Worm (Caenorhabditis elegans) whole organism, L4 larva: ENCODE data around the gene mfsd-6.

Experiments
- ama-1 ChIP-seq: fragments of 150-350 bp; optimal IDR thresholded peaks from 2 replicates; lab custom pipeline; 2014; ENCODE audit warnings: inconsistent platforms, mixed read lengths
- daf-19 ChIP-seq: fragments of 200-800 bp; sonication (Bioruptor generic); conservative IDR thresholded peaks from 2 replicates; pipeline ENCODE4 v1.3.6; 2022; ENCODE audit warnings: missing genetic modification characterization, missing compliant biosample characterization
- dmd-8 ChIP-seq: fragments of 200-800 bp; sonication (Bioruptor generic); IDR thresholded peaks from 2 replicates; pipeline ENCODE4 v1.3.6; 2022; ENCODE audit warnings: missing genetic modification characterization, missing compliant biosample characterization
- egl-27 ChIP-seq: sonication (generic microtip); optimal IDR thresholded peaks from 3 replicates; lab custom pipeline; 2017; ENCODE audit warnings: missing biosample characterization, missing genetic modification reagents, missing genetic modification characterization
- egl-43 ChIP-seq: fragments of 200-800 bp; sonication (Bioruptor generic); IDR thresholded peaks from 2 replicates; pipeline ENCODE4 v1.3.6; 2022; ENCODE audit warnings: missing genetic modification reagents, missing genetic modification characterization, missing compliant biosample characterization
- gei-8 ChIP-seq: fragments of 200-800 bp; sonication (Bioruptor generic); optimal IDR thresholded peaks from 2 replicates; lab custom pipeline; 2018; ENCODE audit warnings: mild to moderate bottlenecking, missing genetic modification characterization, missing compliant biosample characterization
- jun-1 ChIP-seq: fragments of 150-350 bp; optimal IDR thresholded peaks from 2 replicates; lab custom pipeline; 2014; ENCODE audit warnings: missing biosample characterization, missing genetic modification reagents, missing genetic modification characterization
- lin-15B ChIP-seq: fragments of 150-350 bp; sonication (generic microtip); optimal IDR thresholded peaks from 3 replicates; lab custom pipeline; 2014; ENCODE audit warnings: missing biosample characterization, missing genetic modification characterization
- pha-4 ChIP-seq, 2 experiments: fragments of 150-350 bp in 1 of 2; fragments of 200-800 bp in 1 of 2; sonication (Bioruptor generic) in 1 of 2; IDR thresholded peaks in 1 of 2; optimal IDR thresholded peaks in 1 of 2; 2 replicates each; pipeline versions ENCODE4 v1.3.6 to Lab custom; 2014 to 2022; ENCODE audit warnings: missing genetic modification characterization in 2 of 2, missing genetic modification reagents in 2 of 2, missing biosample characterization in 1 of 2, missing compliant biosample characterization in 1 of 2
- snpc-4 ChIP-seq: fragments of 150-350 bp; optimal IDR thresholded peaks from 2 replicates; lab custom pipeline; 2014; ENCODE audit warnings: missing biosample characterization, missing genetic modification characterization
- unc-39 ChIP-seq: sonication (generic microtip); optimal IDR thresholded peaks from 2 replicates; lab custom pipeline; 2017; ENCODE audit warnings: missing biosample characterization, missing genetic modification characterization
- unc-62 ChIP-seq, 3 experiments: fragments of 150-350 bp in 1 of 3; sonication (generic microtip); optimal IDR thresholded peaks in 2 of 3; peaks in 1 of 3; 1 replicate in 1 of 3; 2 replicates in 2 of 3; lab custom pipeline; 2014 to 2017; ENCODE audit warnings: missing biosample characterization in 3 of 3, missing genetic modification characterization in 3 of 3, missing genetic modification reagents in 3 of 3, missing genotype in 1 of 3
- zip-2 ChIP-seq: fragments of 150-350 bp; optimal IDR thresholded peaks from 2 replicates; lab custom pipeline; 2014; ENCODE audit warnings: missing biosample characterization, missing genetic modification characterization

DNA sequence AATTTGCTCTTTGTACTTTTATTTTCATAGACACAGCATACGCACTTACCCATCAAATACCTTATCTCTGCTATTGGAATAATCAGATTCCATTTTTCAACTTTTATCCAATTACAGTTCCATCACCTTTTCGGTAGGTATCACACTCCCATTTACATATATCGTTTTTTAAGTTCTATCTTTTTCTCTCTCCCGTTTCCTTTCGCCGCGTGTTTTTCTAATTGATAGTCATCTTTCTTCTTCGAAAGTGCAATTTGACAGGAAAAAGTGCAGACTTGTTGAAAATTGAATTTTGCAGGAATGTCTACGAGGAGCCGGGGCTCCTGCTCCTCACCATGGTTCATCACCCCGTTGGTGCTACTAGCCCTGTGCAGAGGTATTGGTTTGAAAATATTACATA lies 45.9 kb upstream of the mfsd-6 start, which contains the start of gene fbn-1:
- TF ChIP-seq dmd-8 (GFP tag; lab: Robert Waterston, UW) (no peak), egl-43 (GFP tag; lab: Robert Waterston, UW) (no peak), pha-4 (GFP tag; IDR thresholded peaks at IDR 0.05; lab: Robert Waterston, UW) (no peak), pha-4 (tag; optimal IDR thresholded peaks at IDR 0.05; lab: Kevin White, UChicago) (no peak), daf-19 (GFP tag; lab: Robert Waterston, UW) (no peak), unc-62 (GFP tag; optimal IDR thresholded peaks at IDR 0.05 in 1 of 2; lab: Kevin White, UChicago) (no peak), unc-62 (tag; optimal IDR thresholded peaks at IDR 0.05; lab: Kevin White, UChicago) (no peak), snpc-4 (tag; lab: Kevin White, UChicago) (no peak), unc-39 (tag; lab: Kevin White, UChicago) (no peak), zip-2 (no peak), jun-1 (no peak), ama-1 (no peak), gei-8 (GFP tag; lab: Kevin White, UChicago) (no peak), lin-15B (tag; lab: Kevin White, UChicago) (no peak), egl-27 (no peak)
